Fruit fly (Drosophila melanogaster) whole organism, embryonic: ENCODE measurements around the gene Bap111.

Experiments
- Adf1 ChIP-seq: fragments of 200-800 bp; sonication (Bioruptor generic); IDR thresholded peaks from 2 replicates; pipeline ENCODE4 v1.3.6; 2022; ENCODE audit warnings: missing biosample characterization, missing genetic modification characterization
- Atf-2 ChIP-seq: fragments of 200-800 bp; sonication (Bioruptor generic); optimal IDR thresholded peaks from 2 replicates; lab custom pipeline; 2016; ENCODE audit warnings: missing biosample characterization, missing genetic modification characterization
- Atf3 ChIP-seq: fragments of 200-800 bp; sonication (Bioruptor generic); optimal IDR thresholded peaks from 3 replicates; lab custom pipeline; 2016; ENCODE audit warnings: missing biosample characterization, missing genetic modification characterization
- Bdp1 ChIP-seq: fragments of 200-800 bp; sonication (Bioruptor generic); optimal IDR thresholded peaks from 3 replicates; lab custom pipeline; 2016; ENCODE audit warnings: missing biosample characterization, missing genetic modification characterization
- CG10431 ChIP-seq: fragments of 200-800 bp; sonication (Bioruptor generic); optimal IDR thresholded peaks from 3 replicates; lab custom pipeline; 2018; ENCODE audit warnings: missing biosample characterization, mild to moderate bottlenecking, missing genetic modification characterization
- CG13123 ChIP-seq: fragments of 200-800 bp; sonication (Bioruptor generic); optimal IDR thresholded peaks from 2 replicates; lab custom pipeline; 2016; ENCODE audit warnings: missing biosample characterization, missing genetic modification characterization
- CG13775 ChIP-seq: fragments of 200-800 bp; sonication (Bioruptor generic); optimal IDR thresholded peaks from 3 replicates; lab custom pipeline; 2017; ENCODE audit warnings: missing biosample characterization, mild to moderate bottlenecking, missing genetic modification characterization
- CG15479 ChIP-seq: fragments of 200-800 bp; sonication (Bioruptor generic); optimal IDR thresholded peaks from 3 replicates; lab custom pipeline; 2019; ENCODE audit warnings: missing biosample characterization, mild to moderate bottlenecking, missing genetic modification characterization, moderate library complexity
- CG15601 ChIP-seq: fragments of 200-800 bp; sonication (Bioruptor generic); optimal IDR thresholded peaks from 3 replicates; lab custom pipeline; 2019; ENCODE audit warnings: missing biosample characterization, mild to moderate bottlenecking, missing genetic modification characterization, moderate library complexity
- CG17568 ChIP-seq: fragments of 200-800 bp; sonication (Bioruptor generic); optimal IDR thresholded peaks from 2 replicates; lab custom pipeline; 2018; ENCODE audit warnings: missing biosample characterization, mild to moderate bottlenecking, missing genetic modification characterization, moderate library complexity
- CG2129 ChIP-seq: fragments of 200-800 bp; sonication (Bioruptor generic); IDR thresholded peaks from 2 replicates; pipeline ENCODE4 v1.3.6; 2022; ENCODE audit warnings: missing biosample characterization, missing genetic modification characterization; ENCODE audit not compliant: partially characterized antibody
- CG4404 ChIP-seq: fragments of 200-800 bp; sonication (Bioruptor generic); IDR thresholded peaks from 2 replicates; pipeline ENCODE4 v1.3.6; 2022; ENCODE audit warnings: missing biosample characterization, missing genetic modification characterization
- CG4707 ChIP-seq: fragments of 200-800 bp; sonication (Bioruptor generic); optimal IDR thresholded peaks from 2 replicates; lab custom pipeline; 2018; ENCODE audit warnings: missing biosample characterization, mild to moderate bottlenecking, missing genetic modification characterization, moderate library complexity
- CG6813 ChIP-seq: fragments of 200-800 bp; sonication (Bioruptor generic); optimal IDR thresholded peaks from 2 replicates; lab custom pipeline; 2017; ENCODE audit warnings: missing biosample characterization, missing genetic modification characterization, mild to moderate bottlenecking, moderate library complexity, missing genetic modification reagents
- CG7839 ChIP-seq: fragments of 200-800 bp; sonication (Bioruptor generic); optimal IDR thresholded peaks from 3 replicates; lab custom pipeline; 2018; ENCODE audit warnings: missing biosample characterization, mild to moderate bottlenecking, missing genetic modification characterization, moderate library complexity
- CG9609 ChIP-seq: fragments of 200-800 bp; sonication (Bioruptor generic); optimal IDR thresholded peaks from 3 replicates; lab custom pipeline; 2016; ENCODE audit warnings: missing biosample characterization, missing genetic modification characterization
- CG9727 ChIP-seq: fragments of 200-800 bp; sonication (Bioruptor generic); optimal IDR thresholded peaks from 3 replicates; lab custom pipeline; 2017; ENCODE audit warnings: missing biosample characterization, mild to moderate bottlenecking, missing genetic modification characterization
- D19B ChIP-seq: fragments of 200-800 bp; sonication (Bioruptor generic); optimal IDR thresholded peaks from 2 replicates; lab custom pipeline; 2017; ENCODE audit warnings: missing biosample characterization, mild to moderate bottlenecking, missing genetic modification characterization
- Dip2 ChIP-seq: fragments of 200-800 bp; sonication (Bioruptor generic); IDR thresholded peaks from 2 replicates; pipeline ENCODE4 v1.3.6; 2022; ENCODE audit warnings: missing biosample characterization, missing genetic modification characterization
- Elba2 ChIP-seq: fragments of 200-800 bp; sonication (Bioruptor generic); optimal IDR thresholded peaks from 3 replicates; lab custom pipeline; 2016; ENCODE audit warnings: missing biosample characterization, missing genetic modification characterization
- Hsf ChIP-seq: fragments of 200-800 bp; sonication (Bioruptor generic); optimal IDR thresholded peaks from 3 replicates; lab custom pipeline; 2016; ENCODE audit warnings: missing biosample characterization, missing genetic modification characterization
- Mad ChIP-seq: fragments of 200-800 bp; sonication (Bioruptor generic); optimal IDR thresholded peaks from 2 replicates; lab custom pipeline; 2016; ENCODE audit warnings: missing biosample characterization, missing genetic modification characterization
- Myb ChIP-seq: fragments of 200-800 bp; sonication (Bioruptor generic); optimal IDR thresholded peaks from 2 replicates; lab custom pipeline; 2016; ENCODE audit warnings: missing biosample characterization, missing genetic modification characterization
- Sin3A ChIP-seq: fragments of >200 bp; optimal IDR thresholded peaks from 2 replicates; lab custom pipeline; 2018
- Sry-β ChIP-seq: fragments of 200-800 bp; sonication (Bioruptor generic); optimal IDR thresholded peaks from 2 replicates; lab custom pipeline; 2018; ENCODE audit warnings: missing biosample characterization, mild to moderate bottlenecking, missing genetic modification characterization, moderate library complexity
- Usf ChIP-seq: fragments of 200-800 bp; sonication (Bioruptor generic); optimal IDR thresholded peaks from 2 replicates; lab custom pipeline; 2017; ENCODE audit warnings: missing genotype, missing biosample characterization, missing genetic modification characterization
- Vsx1 ChIP-seq: fragments of 200-800 bp; sonication (Bioruptor generic); optimal IDR thresholded peaks from 2 replicates; lab custom pipeline; 2017; ENCODE audit warnings: missing biosample characterization, mild to moderate bottlenecking, missing genetic modification characterization, missing genetic modification reagents
- Xbp1 ChIP-seq: fragments of 200-800 bp; sonication (Bioruptor generic); optimal IDR thresholded peaks from 3 replicates; lab custom pipeline; 2016; ENCODE audit warnings: missing biosample characterization, mild to moderate bottlenecking, missing genetic modification characterization
- cato ChIP-seq: fragments of 200-800 bp; sonication (Bioruptor generic); optimal IDR thresholded peaks from 2 replicates; lab custom pipeline; 2016; ENCODE audit warnings: missing biosample characterization, missing genetic modification characterization, borderline replicate concordance
- chm ChIP-seq: fragments of 200-800 bp; sonication (Bioruptor generic); IDR thresholded peaks from 2 replicates; pipeline ENCODE4 v1.3.6; 2022; ENCODE audit warnings: missing biosample characterization, missing genetic modification characterization
- dm ChIP-seq: fragments of 200-800 bp; sonication (Bioruptor generic); optimal IDR thresholded peaks from 3 replicates; lab custom pipeline; 2016; ENCODE audit warnings: missing biosample characterization, missing genetic modification characterization
- dmrt11E ChIP-seq: fragments of 200-800 bp; sonication (Bioruptor generic); optimal IDR thresholded peaks from 3 replicates; lab custom pipeline; 2018; ENCODE audit warnings: missing biosample characterization, mild to moderate bottlenecking, missing genetic modification characterization, moderate library complexity
- ems ChIP-seq: fragments of 200-800 bp; sonication (Bioruptor generic); optimal IDR thresholded peaks from 3 replicates; lab custom pipeline; 2016; ENCODE audit warnings: missing biosample characterization, missing genetic modification characterization
- fu2 ChIP-seq: fragments of 200-800 bp; sonication (Bioruptor generic); optimal IDR thresholded peaks from 2 replicates; lab custom pipeline; 2016; ENCODE audit warnings: missing biosample characterization, missing genetic modification characterization
- grn ChIP-seq: fragments of 200-800 bp; sonication (Bioruptor generic); optimal IDR thresholded peaks from 3 replicates; lab custom pipeline; 2017; ENCODE audit warnings: missing biosample characterization, missing genetic modification characterization
- gsb ChIP-seq: fragments of 200-800 bp; sonication (Bioruptor generic); IDR thresholded peaks from 2 replicates; pipeline ENCODE4 v1.3.6; 2022; ENCODE audit warnings: missing biosample characterization, missing genetic modification characterization
- hbn ChIP-seq: fragments of 200-800 bp; sonication (Bioruptor generic); IDR thresholded peaks from 2 replicates; pipeline ENCODE4 v1.3.6; 2022; ENCODE audit warnings: missing biosample characterization, missing genetic modification characterization; ENCODE audit not compliant: partially characterized antibody
- her ChIP-seq: fragments of 200-800 bp; sonication (Bioruptor generic); optimal IDR thresholded peaks from 2 replicates; lab custom pipeline; 2016; ENCODE audit warnings: missing biosample characterization, missing genetic modification characterization
- insv ChIP-seq, 2 experiments: fragments of 200-800 bp; sonication (Bioruptor generic); optimal IDR thresholded peaks; 3 replicates each; lab custom pipeline; 2016 to 2018; ENCODE audit warnings: missing biosample characterization in 2 of 2, missing genetic modification characterization in 2 of 2
- jigr1 ChIP-seq: fragments of 200-800 bp; sonication (Bioruptor generic); IDR thresholded peaks from 3 replicates; pipeline ENCODE4 v1.3.6; 2022; ENCODE audit warnings: missing biosample characterization, missing genetic modification characterization
- lilli ChIP-seq: fragments of 200-800 bp; sonication (Bioruptor generic); optimal IDR thresholded peaks from 3 replicates; lab custom pipeline; 2016; ENCODE audit warnings: missing biosample characterization, missing genetic modification characterization
- lmd ChIP-seq: fragments of 200-800 bp; sonication (Bioruptor generic); IDR thresholded peaks from 2 replicates; pipeline ENCODE4 v1.3.6; 2022; ENCODE audit warnings: missing biosample characterization, missing genetic modification characterization
- mam ChIP-seq: fragments of 200-800 bp; sonication (Bioruptor generic); optimal IDR thresholded peaks from 3 replicates; lab custom pipeline; 2016; ENCODE audit warnings: missing biosample characterization, missing genetic modification characterization
- mld ChIP-seq: fragments of 200-800 bp; sonication (Bioruptor generic); IDR thresholded peaks from 3 replicates; pipeline ENCODE4 v1.3.6; 2022; ENCODE audit warnings: missing biosample characterization, missing genetic modification characterization; ENCODE audit not compliant: partially characterized antibody
- nmo ChIP-seq: fragments of 200-800 bp; sonication (Bioruptor generic); optimal IDR thresholded peaks from 2 replicates; lab custom pipeline; 2018; ENCODE audit warnings: missing biosample characterization, mild to moderate bottlenecking, missing genetic modification characterization, moderate library complexity
- pzg ChIP-seq: fragments of 200-800 bp; sonication (Bioruptor generic); optimal IDR thresholded peaks from 3 replicates; lab custom pipeline; 2018; ENCODE audit warnings: missing biosample characterization, mild to moderate bottlenecking, missing genetic modification characterization, moderate library complexity
- unpg ChIP-seq: fragments of 200-800 bp; sonication (Bioruptor generic); optimal IDR thresholded peaks from 3 replicates; lab custom pipeline; 2018; ENCODE audit warnings: missing biosample characterization, mild to moderate bottlenecking, missing genetic modification characterization, moderate library complexity
- zen ChIP-seq: fragments of 200-800 bp; sonication (Bioruptor generic); optimal IDR thresholded peaks from 3 replicates; lab custom pipeline; 2018; ENCODE audit warnings: missing biosample characterization, mild to moderate bottlenecking, missing genetic modification characterization, moderate library complexity
- zfh1 ChIP-seq: fragments of 200-800 bp; sonication (Bioruptor generic); IDR thresholded peaks from 3 replicates; pipeline ENCODE4 v1.3.6; 2022; ENCODE audit warnings: missing biosample characterization, missing genetic modification characterization

The Bap111 gene

dm6 chrX:9164510-9165506 lies 15.7 kb downstream of the Bap111 start (continued):
- TF ChIP-seq CG17568 (GFP tag; lab: Kevin White, UChicago) (no peak), mld (GFP tag; lab: Robert Waterston, UW) (no peak), CG6813 (GFP tag; lab: Kevin White, UChicago) (no peak), Sry-β (peak; percentile 90), unpg (GFP tag; lab: Kevin White, UChicago) (no peak), Mad (GFP tag; lab: Kevin White, UChicago) (no peak), Usf (no peak), lmd (GFP tag; lab: Robert Waterston, UW) (no peak), hbn (GFP tag; lab: Robert Waterston, UW) (no peak), CG13775 (GFP tag; lab: Kevin White, UChicago) (no peak), Atf-2 (GFP tag; lab: Kevin White, UChicago) (no peak), zen (no peak), jigr1 (GFP tag; lab: Robert Waterston, UW) (no peak), her (GFP tag; lab: Kevin White, UChicago) (no peak), Xbp1 (no peak), CG15601 (tag; lab: Kevin White, UChicago) (no peak), CG4404 (GFP tag; lab: Robert Waterston, UW) (no peak), cato (no peak), Sin3A (lab: Kevin White, UChicago) (no peak), CG10431 (GFP tag; lab: Kevin White, UChicago) (no peak), grn (no peak), CG13123 (no peak), CG9609 (GFP tag; lab: Kevin White, UChicago) (no peak), zfh1 (0 out of 3 replicates have a peak, but pooled peaks have one; percentile 11), CG9727 (GFP tag; lab: Kevin White, UChicago) (peak; percentile 6), ems (no peak), CG4707 (GFP tag; lab: Kevin White, UChicago) (no peak), gsb (no peak), insv (GFP tag; optimal IDR thresholded peaks at IDR 0.05; lab: Kevin White, UChicago) (peak in 1 of 2 experiments; percentile 90), CG2129 (GFP tag; lab: Robert Waterston, UW) (no peak), dmrt11E (tag; lab: Kevin White, UChicago) (no peak), fu2 (GFP tag; lab: Kevin White, UChicago) (no peak), Dip2 (GFP tag; lab: Robert Waterston, UW) (no peak), CG7839 (no peak), CG15479 (GFP tag; lab: Kevin White, UChicago) (peak; percentile 18), Adf1 (GFP tag; lab: Robert Waterston, UW) (no peak), Vsx1 (GFP tag; lab: Kevin White, UChicago) (no peak), Atf3 (GFP tag; lab: Kevin White, UChicago) (no peak), Elba2 (GFP tag; lab: Kevin White, UChicago) (peak; percentile 78), D19B (GFP tag; lab: Kevin White, UChicago) (no peak), Bdp1 (GFP tag; lab: Kevin White, UChicago) (no peak), lilli (GFP tag; lab: Kevin White, UChicago) (no peak), mam (no peak), Hsf (GFP tag; lab: Kevin White, UChicago) (no peak), Myb (no peak), nmo (GFP tag; lab: Kevin White, UChicago) (no peak), pzg (no peak), chm (GFP tag; lab: Robert Waterston, UW) (no peak), dm (no peak)
